Worm (Caenorhabditis elegans) whole organism, L2 larva: ENCODE measurements around the gene npr-39.

Experiments used
- alr-1 ChIP-seq: fragments of 150-350 bp; optimal IDR thresholded peaks from 2 replicates; lab custom pipeline; 2014; ENCODE audit warnings: missing biosample characterization, missing genetic modification characterization
- egl-27 ChIP-seq: sonication (generic microtip); optimal IDR thresholded peaks from 3 replicates; lab custom pipeline; 2017; ENCODE audit warnings: missing biosample characterization, missing genetic modification reagents, missing genetic modification characterization
- fos-1 ChIP-seq: fragments of 150-350 bp; optimal IDR thresholded peaks from 2 replicates; lab custom pipeline; 2014; ENCODE audit warnings: missing biosample characterization, missing genetic modification characterization
- nhr-10 ChIP-seq: sonication (generic microtip); optimal IDR thresholded peaks from 2 replicates; lab custom pipeline; 2017; ENCODE audit warnings: missing biosample characterization, missing genetic modification characterization
- nhr-11 ChIP-seq: fragments of 150-350 bp; optimal IDR thresholded peaks from 2 replicates; lab custom pipeline; 2014; ENCODE audit warnings: missing biosample characterization, missing genetic modification characterization
- nhr-237 ChIP-seq: fragments of 150-350 bp; optimal IDR thresholded peaks from 2 replicates; lab custom pipeline; 2014; ENCODE audit warnings: missing biosample characterization, missing genetic modification characterization
- nhr-77 ChIP-seq: fragments of 150-350 bp; optimal IDR thresholded peaks from 2 replicates; lab custom pipeline; 2014; ENCODE audit warnings: missing biosample characterization, missing genetic modification characterization
- skn-1 ChIP-seq: sonication (generic microtip); optimal IDR thresholded peaks from 2 replicates; lab custom pipeline; 2017; ENCODE audit warnings: missing biosample characterization, missing genetic modification characterization
- unc-62 ChIP-seq: fragments of 150-350 bp; optimal IDR thresholded peaks from 2 replicates; lab custom pipeline; 2014; ENCODE audit warnings: missing biosample characterization, missing genetic modification reagents, missing genetic modification characterization
- zag-1 ChIP-seq: fragments of 150-350 bp; optimal IDR thresholded peaks from 2 replicates; lab custom pipeline; 2014; ENCODE audit warnings: missing biosample characterization, missing genetic modification characterization
- ztf-11 ChIP-seq: sonication (generic microtip); optimal IDR thresholded peaks from 2 replicates; lab custom pipeline; 2017; ENCODE audit warnings: missing biosample characterization, missing genetic modification characterization

ce11 chrV:10114329-10114728 lies 47.5 kb downstream of the npr-39 start, which contains the start of gene cht-5:
- TF ChIP-seq nhr-237 (tag; lab: Kevin White, UChicago) (no peak), unc-62 (no peak), ztf-11 (tag; lab: Kevin White, UChicago) (no peak), nhr-10 (tag; lab: Kevin White, UChicago) (no peak), zag-1 (tag; lab: Kevin White, UChicago) (no peak), alr-1 (tag; lab: Kevin White, UChicago) (no peak), egl-27 (tag; lab: Kevin White, UChicago) (no peak), fos-1 (no peak), skn-1 (tag; lab: Kevin White, UChicago) (no peak), nhr-77 (tag; lab: Kevin White, UChicago) (no peak), nhr-11 (no peak)
